Worm (Caenorhabditis elegans): ENCODE measurements around the gene nmt-1.

nmt-1 gene

ce11 chrIII:6137431-6137830 is 21.3 kb upstream of the nmt-1 start (continued):
- peak; percentile 60 to 77 for TF ChIP-seq lsy-2 (tag; optimal IDR thresholded peaks at IDR 0.05)
- TF ChIP-seq duxl-1 (tag; optimal IDR thresholded peaks at IDR 0.05; ENCODE audit: poor library complexity), result no peak
- TF ChIP-seq snpc-1.2 (GFP tag; IDR thresholded peaks at IDR 0.05), result no peak
- no peak for TF ChIP-seq spr-3 (GFP tag; optimal IDR thresholded peaks at IDR 0.05)
- no peak for TF ChIP-seq ama-1 (optimal IDR thresholded peaks at IDR 0.05)
- TF ChIP-seq hif-1 (tag; optimal IDR thresholded peaks at IDR 0.05), result peak in 1 of 2 experiments; percentile 61
- TF ChIP-seq lin-13 (GFP tag; optimal IDR thresholded peaks at IDR 0.05), result peak; percentile 5
- peak; percentile 79 for TF ChIP-seq mep-1 (tag; optimal IDR thresholded peaks at IDR 0.05)
- 0 out of 2 replicates have a peak, but pooled peaks have one; percentile 4 for TF ChIP-seq dmd-9 (GFP tag; IDR thresholded peaks at IDR 0.05)
- no peak for TF ChIP-seq pqm-1 (tag; optimal IDR thresholded peaks at IDR 0.05)
- TF ChIP-seq aha-1 (tag), result peak; percentile 85
- TF ChIP-seq madf-5 (GFP tag; IDR thresholded peaks at IDR 0.05), result no peak
- peak; percentile 82 for TF ChIP-seq egl-43 (GFP tag; IDR thresholded peaks at IDR 0.05)
- peak; percentile 86 for TF ChIP-seq fkh-10 (GFP tag; optimal IDR thresholded peaks at IDR 0.05)
- no peak for TF ChIP-seq Y75B8A.6 (GFP tag; IDR thresholded peaks at IDR 0.05)
- TF ChIP-seq T20F7.1 (GFP tag; optimal IDR thresholded peaks at IDR 0.05), result no peak
- TF ChIP-seq hlh-11 (tag; optimal IDR thresholded peaks at IDR 0.05), result peak; percentile 61
- peak; percentile 4 for TF ChIP-seq mxl-3 (GFP tag; optimal IDR thresholded peaks at IDR 0.05)
- no peak for TF ChIP-seq cey-2 (tag; optimal IDR thresholded peaks at IDR 0.05; ENCODE audit: borderline replicate concordance, insufficient read depth)
- no peak for TF ChIP-seq R02D3.7 (tag; optimal IDR thresholded peaks at IDR 0.05)
- TF ChIP-seq spr-1 (tag; optimal IDR thresholded peaks at IDR 0.05), result no peak

ce11 chrIII:6136178-6136577 is 20.0 kb upstream of the nmt-1 start, which contains the start of gene mvk-1:
Gene mvk-1, minus strand, starts transcription at chrIII:6136278.
- TF ChIP-seq daf-8 (GFP tag; IDR thresholded peaks at IDR 0.05), result no peak
- TF ChIP-seq skn-1 (tag; optimal IDR thresholded peaks at IDR 0.05), result no peak
- TF ChIP-seq set-16 (GFP tag; IDR thresholded peaks at IDR 0.05), result no peak
- TF ChIP-seq zfp-2 (tag; optimal IDR thresholded peaks at IDR 0.05), result no peak
- TF ChIP-seq zag-1 (tag; optimal IDR thresholded peaks at IDR 0.05), result no peak
- no peak for TF ChIP-seq fos-1 (tag; optimal IDR thresholded peaks at IDR 0.05)

ce11 chrIII:6135211-6135610 is 19.1 kb upstream of the nmt-1 start:
- TF ChIP-seq ama-1 (optimal IDR thresholded peaks at IDR 0.05), result no peak
- TF ChIP-seq lin-13 (GFP tag; optimal IDR thresholded peaks at IDR 0.05), result no peak
- TF ChIP-seq lim-7 (GFP tag; IDR thresholded peaks at IDR 0.05), result no peak
- TF ChIP-seq ceh-32 (tag; optimal IDR thresholded peaks at IDR 0.05; ENCODE audit: poor library complexity), result no peak
- TF ChIP-seq aly-2 (tag; optimal IDR thresholded peaks at IDR 0.05), result no peak
- no peak for TF ChIP-seq mxl-2 (GFP tag; conservative IDR thresholded peaks at IDR 0.05)
- TF ChIP-seq ces-1 (GFP tag; optimal IDR thresholded peaks at IDR 0.05), result peak; percentile 5
- TF ChIP-seq zfp-2 (tag; optimal IDR thresholded peaks at IDR 0.05), result no peak
- no peak for TF ChIP-seq vab-7 (GFP tag; IDR thresholded peaks at IDR 0.05)
- TF ChIP-seq zip-11 (GFP tag; IDR thresholded peaks at IDR 0.05), result no peak
- no peak for TF ChIP-seq snpc-4 (tag; optimal IDR thresholded peaks at IDR 0.05)
- TF ChIP-seq nhr-102 (tag; optimal IDR thresholded peaks at IDR 0.05), result no peak
- TF ChIP-seq ceh-44 (GFP tag; IDR thresholded peaks at IDR 0.05), result no peak
- no peak for TF ChIP-seq lin-39 (tag; optimal IDR thresholded peaks at IDR 0.05)
- no peak for TF ChIP-seq unc-39 (tag; optimal IDR thresholded peaks at IDR 0.05)
- TF ChIP-seq tra-1 (GFP tag; IDR thresholded peaks at IDR 0.05), result no peak
- no peak for TF ChIP-seq gei-8 (GFP tag; optimal IDR thresholded peaks at IDR 0.05)
- TF ChIP-seq madf-9 (GFP tag; conservative IDR thresholded peaks at IDR 0.05), result no peak
- no peak for TF ChIP-seq dmd-9 (GFP tag; IDR thresholded peaks at IDR 0.05)
- TF ChIP-seq F44E2.7 (GFP tag; IDR thresholded peaks at IDR 0.05), result no peak
- no peak for TF ChIP-seq nhr-48 (tag; optimal IDR thresholded peaks at IDR 0.05)
- TF ChIP-seq lin-1 (GFP tag; IDR thresholded peaks at IDR 0.05), result no peak
- no peak for TF ChIP-seq ZK337.2 (GFP tag; IDR thresholded peaks at IDR 0.05)
- peak; percentile 69 for TF ChIP-seq mep-1 (tag; optimal IDR thresholded peaks at IDR 0.05)
- TF ChIP-seq Y5F2A.4 (GFP tag; optimal IDR thresholded peaks at IDR 0.05), result no peak
- no peak for TF ChIP-seq ZK546.5 (tag; optimal IDR thresholded peaks at IDR 0.05)
- TF ChIP-seq arid-1 (GFP tag; conservative IDR thresholded peaks at IDR 0.05), result no peak
- TF ChIP-seq F10B5.3 (tag; optimal IDR thresholded peaks at IDR 0.05), result no peak
